Worm (Caenorhabditis elegans): ENCODE results near the gene unc-27.

DNA sequence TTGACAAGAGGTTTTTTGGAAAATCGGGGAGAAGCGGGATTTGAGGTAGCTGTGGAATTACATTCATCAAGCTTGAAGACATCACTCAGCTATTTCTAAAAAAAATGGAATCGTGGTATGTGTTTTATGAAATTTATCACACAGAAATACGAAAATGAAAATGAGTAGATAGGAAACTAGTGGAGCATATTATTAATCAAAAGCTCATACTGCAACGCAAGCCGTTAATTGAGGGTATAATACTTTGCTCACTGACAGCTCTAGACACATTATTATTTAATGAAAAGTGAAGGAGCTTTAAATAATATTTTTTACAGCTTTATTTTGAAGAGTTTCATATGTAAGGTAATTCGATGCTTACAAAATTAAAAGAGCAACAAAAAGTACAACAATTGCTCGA is 46.4 kb upstream of the unc-27 start, which contains the start of gene M02D8.7:
- TF ChIP-seq ama-1 (optimal IDR thresholded peaks at IDR 0.05) (no peak), tra-4 (tag; optimal IDR thresholded peaks at IDR 0.05) (no peak), hmg-4 (GFP tag; optimal IDR thresholded peaks at IDR 0.05) (no peak), pes-1 (GFP tag; IDR thresholded peaks at IDR 0.05) (no peak)
